Fruit fly (Drosophila melanogaster): ENCODE results near the gene CG2218.

The CG2218 gene

DNA sequence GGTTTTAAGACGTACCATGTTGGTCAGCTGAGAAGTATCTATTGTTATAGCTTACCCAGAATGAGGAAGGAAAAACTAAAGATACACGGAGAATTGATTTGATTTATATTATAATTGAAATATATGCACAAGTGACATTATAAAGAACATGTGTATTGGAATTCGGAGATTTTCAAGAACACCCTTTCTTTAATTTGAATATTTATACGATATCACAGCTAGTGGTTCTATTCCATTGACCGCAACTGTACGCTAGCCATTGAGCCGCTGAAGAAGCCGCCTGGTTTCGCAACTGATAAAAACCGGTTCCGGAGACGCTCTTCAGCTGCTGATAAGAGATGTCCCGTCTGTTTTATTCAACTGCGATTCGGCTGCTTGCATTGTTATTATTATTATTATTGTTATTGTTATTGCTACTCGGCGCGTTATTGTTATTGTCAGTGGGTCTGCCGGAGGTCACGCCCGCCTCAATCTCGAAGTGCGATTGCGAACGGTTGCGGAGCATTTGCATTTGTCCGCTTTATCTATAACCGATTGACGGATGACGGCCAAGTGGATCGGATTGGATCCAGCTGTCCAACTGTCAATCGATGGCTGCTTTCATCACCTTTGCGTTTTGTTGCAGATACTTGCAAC is 33.6 kb upstream of the CG2218 start (continued):
- TF ChIP-seq salm (tag; optimal IDR thresholded peaks at IDR 0.05) (no peak), CG3407 (GFP tag; optimal IDR thresholded peaks at IDR 0.05) (no peak), Sry-β (GFP tag; optimal IDR thresholded peaks at IDR 0.05) (no peak), Xbp1 (GFP tag; optimal IDR thresholded peaks at IDR 0.05) (peak; percentile 19), CG30431 (GFP tag; optimal IDR thresholded peaks at IDR 0.05) (no peak), prd (optimal IDR thresholded peaks at IDR 0.05) (no peak), prd (GFP tag; IDR thresholded peaks at IDR 0.05) (peak; percentile 60), CG4404 (GFP tag; IDR thresholded peaks at IDR 0.05) (no peak), pum (GFP tag; optimal IDR thresholded peaks at IDR 0.05) (no peak), kay (GFP tag; optimal IDR thresholded peaks at IDR 0.05) (no peak), Antp (GFP tag; optimal IDR thresholded peaks at IDR 0.05) (no peak), CG1792 (GFP tag; optimal IDR thresholded peaks at IDR 0.05) (no peak), Asciz (GFP tag; optimal IDR thresholded peaks at IDR 0.05) (no peak), fd96Cb (tag; optimal IDR thresholded peaks at IDR 0.05) (no peak), bowl (GFP tag; IDR thresholded peaks at IDR 0.05) (no peak), hkb (optimal IDR thresholded peaks at IDR 0.05) (no peak), hkb (GFP tag; IDR thresholded peaks at IDR 0.05) (no peak), tio (GFP tag; optimal IDR thresholded peaks at IDR 0.05) (no peak), bsh (GFP tag; optimal IDR thresholded peaks at IDR 0.05) (peak in 1 of 2 experiments; percentile 20), fd3F (GFP tag; optimal IDR thresholded peaks at IDR 0.05) (no peak), HmgZ (tag; optimal IDR thresholded peaks at IDR 0.05) (no peak), gem (tag; optimal IDR thresholded peaks at IDR 0.05) (peak; percentile 64), CG2120 (GFP tag; optimal IDR thresholded peaks at IDR 0.05) (peak; percentile 23), lmd (GFP tag; IDR thresholded peaks at IDR 0.05) (no peak), CG4730 (GFP tag; IDR thresholded peaks at IDR 0.05) (no peak; the same call in 1 of the 2 replicates), peb (GFP tag; IDR thresholded peaks at IDR 0.05) (no peak), Dp (GFP tag; optimal IDR thresholded peaks at IDR 0.05) (no peak), croc (GFP tag; conservative IDR thresholded peaks at IDR 0.05) (no peak), C15 (GFP tag; IDR thresholded peaks at IDR 0.05) (no peak), Oli (tag; optimal IDR thresholded peaks at IDR 0.05) (peak; percentile 18), aop (GFP tag; IDR thresholded peaks at IDR 0.05) (no peak), Hsf (GFP tag; optimal IDR thresholded peaks at IDR 0.05) (no peak), pb (GFP tag; optimal IDR thresholded peaks at IDR 0.05) (no peak), btn (GFP tag; optimal IDR thresholded peaks at IDR 0.05) (no peak), corto (GFP tag; optimal IDR thresholded peaks at IDR 0.05) (no peak), bab2 (GFP tag; optimal IDR thresholded peaks at IDR 0.05) (no peak), CoRest (tag; optimal IDR thresholded peaks at IDR 0.05) (peak; percentile 41), Jarid2 (GFP tag; optimal IDR thresholded peaks at IDR 0.05) (no peak), kah (GFP tag; optimal IDR thresholded peaks at IDR 0.05) (no peak), CG10543 (GFP tag; optimal IDR thresholded peaks at IDR 0.05) (no peak), CG18476 (GFP tag; optimal IDR thresholded peaks at IDR 0.05) (no peak), CG10654 (GFP tag; optimal IDR thresholded peaks at IDR 0.05) (no peak), sim (GFP tag; IDR thresholded peaks at IDR 0.05) (no peak), CG11504 (tag; optimal IDR thresholded peaks at IDR 0.05) (peak; percentile 59), nerfin-1 (tag; optimal IDR thresholded peaks at IDR 0.05) (no peak), Deaf1 (tag; optimal IDR thresholded peaks at IDR 0.05) (no peak), CG16779 (GFP tag; IDR thresholded peaks at IDR 0.05) (no peak), CG17612 (GFP tag; IDR thresholded peaks at IDR 0.05) (no peak), gce (GFP tag; IDR thresholded peaks at IDR 0.05) (no peak), Mrtf (GFP tag; IDR thresholded peaks at IDR 0.05) (no peak), CG18262 (tag; optimal IDR thresholded peaks at IDR 0.05) (peak; percentile 33), otp (GFP tag; IDR thresholded peaks at IDR 0.05) (0 out of 3 replicates have a peak, but pooled peaks have one; percentile 34)
